Worm (Caenorhabditis elegans) whole organism, L3 larva: ENCODE results near the gene lgc-44.

ENCODE experiments used
- R02D3.7 ChIP-seq: fragments of 150-350 bp; optimal IDR thresholded peaks from 2 replicates; lab custom pipeline; 2014; ENCODE audit warnings: missing biosample characterization, missing genetic modification characterization
- ZK546.5 ChIP-seq: sonication (generic microtip); optimal IDR thresholded peaks from 2 replicates; lab custom pipeline; 2017; ENCODE audit warnings: missing biosample characterization, missing genetic modification characterization
- aly-2 ChIP-seq: fragments of 150-350 bp; optimal IDR thresholded peaks from 2 replicates; lab custom pipeline; 2014; ENCODE audit warnings: missing biosample characterization, missing genetic modification characterization
- ceh-28 ChIP-seq: fragments of 150-350 bp; optimal IDR thresholded peaks from 2 replicates; lab custom pipeline; 2014; ENCODE audit warnings: missing biosample characterization, missing genetic modification reagents, missing genetic modification characterization
- ceh-82 ChIP-seq: fragments of 150-350 bp; optimal IDR thresholded peaks from 2 replicates; lab custom pipeline; 2014; ENCODE audit warnings: missing biosample characterization, missing genetic modification characterization
- daf-12 ChIP-seq: fragments of 150-350 bp; optimal IDR thresholded peaks from 2 replicates; lab custom pipeline; 2014; ENCODE audit warnings: missing biosample characterization, missing genetic modification reagents, missing genetic modification characterization
- egl-5 ChIP-seq: fragments of 150-350 bp; optimal IDR thresholded peaks from 2 replicates; lab custom pipeline; 2017; ENCODE audit warnings: missing biosample characterization, missing genetic modification reagents, missing genetic modification characterization, inconsistent platforms
- elt-2 ChIP-seq: sonication (generic microtip); optimal IDR thresholded peaks from 2 replicates; lab custom pipeline; 2016; ENCODE audit warnings: missing genetic modification reagents, mild to moderate bottlenecking, missing genetic modification characterization, missing compliant biosample characterization
- fkh-2 ChIP-seq: fragments of 150-350 bp; optimal IDR thresholded peaks from 2 replicates; lab custom pipeline; 2014; ENCODE audit warnings: missing biosample characterization, missing genetic modification reagents, missing genetic modification characterization
- fos-1 ChIP-seq: fragments of 150-350 bp; optimal IDR thresholded peaks from 2 replicates; lab custom pipeline; 2014; ENCODE audit warnings: missing biosample characterization, missing genetic modification characterization
- hmg-11 ChIP-seq: sonication (generic microtip); optimal IDR thresholded peaks from 2 replicates; lab custom pipeline; 2016; ENCODE audit warnings: missing genetic modification characterization, missing compliant biosample characterization
- lin-15B ChIP-seq: fragments of 150-350 bp; optimal IDR thresholded peaks from 2 replicates; lab custom pipeline; 2014; ENCODE audit warnings: missing biosample characterization, missing genetic modification characterization
- lin-39 ChIP-seq: fragments of 150-350 bp; optimal IDR thresholded peaks from 2 replicates; lab custom pipeline; 2018; ENCODE audit warnings: missing biosample characterization, missing genetic modification reagents, missing genetic modification characterization
- lsy-12 ChIP-seq: sonication (generic microtip); optimal IDR thresholded peaks from 2 replicates; lab custom pipeline; 2016; ENCODE audit warnings: mild to moderate bottlenecking, missing genetic modification characterization, missing compliant biosample characterization
- mdl-1 ChIP-seq: fragments of 150-350 bp; optimal IDR thresholded peaks from 2 replicates; lab custom pipeline; 2014; ENCODE audit warnings: missing biosample characterization, missing genetic modification characterization
- mml-1 ChIP-seq: fragments of 150-350 bp; sonication (generic microtip); optimal IDR thresholded peaks from 3 replicates; lab custom pipeline; 2014; ENCODE audit warnings: missing biosample characterization, missing genetic modification characterization
- nfya-1 ChIP-seq: sonication (generic microtip); optimal IDR thresholded peaks from 2 replicates; lab custom pipeline; 2017; ENCODE audit warnings: missing genetic modification characterization, mild to moderate bottlenecking, missing compliant biosample characterization, antibody characterized with exemption, moderate library complexity; ENCODE audit not compliant: insufficient read depth
- nhr-11 ChIP-seq: fragments of 150-350 bp; optimal IDR thresholded peaks from 2 replicates; lab custom pipeline; 2014; ENCODE audit warnings: missing biosample characterization, missing genetic modification characterization
- nhr-12 ChIP-seq: fragments of 150-350 bp; optimal IDR thresholded peaks from 2 replicates; lab custom pipeline; 2014; ENCODE audit warnings: missing biosample characterization, missing genetic modification characterization
- nhr-23 ChIP-seq: fragments of 150-350 bp; optimal IDR thresholded peaks from 2 replicates; lab custom pipeline; 2014; ENCODE audit warnings: missing biosample characterization, missing genetic modification reagents, missing genetic modification characterization
- nhr-237 ChIP-seq: fragments of 150-350 bp; optimal IDR thresholded peaks from 2 replicates; lab custom pipeline; 2014; ENCODE audit warnings: missing biosample characterization, missing genetic modification characterization
- nhr-43 ChIP-seq: sonication (generic microtip); optimal IDR thresholded peaks from 2 replicates; lab custom pipeline; 2016; ENCODE audit warnings: mild to moderate bottlenecking, missing genetic modification characterization, missing compliant biosample characterization; ENCODE audit not compliant: poor library complexity, severe bottlenecking
- nhr-76 ChIP-seq: fragments of 150-350 bp; sonication (generic microtip); optimal IDR thresholded peaks from 5 replicates; lab custom pipeline; 2014; ENCODE audit warnings: missing biosample characterization, missing genetic modification characterization
- nhr-77 ChIP-seq: fragments of 150-350 bp; optimal IDR thresholded peaks from 2 replicates; lab custom pipeline; 2014; ENCODE audit warnings: missing biosample characterization, missing genetic modification characterization
- pha-4 ChIP-seq: fragments of 150-350 bp; optimal IDR thresholded peaks from 2 replicates; lab custom pipeline; 2014; ENCODE audit warnings: missing biosample characterization, missing genetic modification reagents, missing genetic modification characterization
- pqm-1 ChIP-seq: fragments of 150-350 bp; optimal IDR thresholded peaks from 2 replicates; lab custom pipeline; 2017; ENCODE audit warnings: missing biosample characterization, missing genetic modification characterization, inconsistent platforms
- sea-2 ChIP-seq: fragments of 150-350 bp; sonication (generic microtip); optimal IDR thresholded peaks from 4 replicates; lab custom pipeline; 2014; ENCODE audit warnings: missing biosample characterization, missing genetic modification reagents, missing genetic modification characterization
- snpc-4 ChIP-seq: fragments of 150-350 bp; optimal IDR thresholded peaks from 2 replicates; lab custom pipeline; 2014; ENCODE audit warnings: missing biosample characterization, missing genetic modification characterization
- tbx-2 ChIP-seq: sonication (generic microtip); optimal IDR thresholded peaks from 2 replicates; lab custom pipeline; 2016; ENCODE audit warnings: mild to moderate bottlenecking, missing genetic modification characterization, missing compliant biosample characterization
- unc-39 ChIP-seq: sonication (generic microtip); optimal IDR thresholded peaks from 4 replicates; lab custom pipeline; 2017; ENCODE audit warnings: missing biosample characterization, missing genetic modification characterization
- unc-62 ChIP-seq: fragments of 150-350 bp; sonication (generic microtip); optimal IDR thresholded peaks from 4 replicates; lab custom pipeline; 2014; ENCODE audit warnings: missing biosample characterization, missing genetic modification reagents, missing genetic modification characterization
- zag-1 ChIP-seq: fragments of 150-350 bp; optimal IDR thresholded peaks from 2 replicates; lab custom pipeline; 2014; ENCODE audit warnings: missing biosample characterization, missing genetic modification characterization
- ztf-11 ChIP-seq: fragments of 150-350 bp; optimal IDR thresholded peaks from 2 replicates; lab custom pipeline; 2014; ENCODE audit warnings: missing biosample characterization, missing genetic modification characterization

The lgc-44 gene

ce11 chrV:11672497-11672896 is at the start of gene lgc-44:
Gene lgc-44 (minus strand): TSS chrV:11672597.
- no peak for TF ChIP-seq R02D3.7 (tag; lab: Kevin White, UChicago)
- peak; percentile 14 for TF ChIP-seq ceh-28 (tag; lab: Kevin White, UChicago)

ce11 chrV:11716930-11717329 is 44.5 kb upstream of the lgc-44 start:
- TF ChIP-seq elt-2 (tag; lab: Kevin White, UChicago) (peak; percentile 78), ztf-11 (tag; lab: Kevin White, UChicago) (no peak), pqm-1 (tag; lab: Kevin White, UChicago) (peak; percentile 71)

- TF ChIP-seq mdl-1 (tag; lab: Kevin White, UChicago) (no peak), elt-2 (tag; lab: Kevin White, UChicago) (peak; percentile 59), pqm-1 (tag; lab: Kevin White, UChicago) (peak; percentile 53)
- TF ChIP-seq, all 47 proteins: peak for 2
Measured at ce11 chrV:11715797-11716196, 43.4 kb upstream of the lgc-44 start, which contains the start of gene tre-3. Gene tre-3 (minus strand): TSS chrV:11715903.

DNA sequence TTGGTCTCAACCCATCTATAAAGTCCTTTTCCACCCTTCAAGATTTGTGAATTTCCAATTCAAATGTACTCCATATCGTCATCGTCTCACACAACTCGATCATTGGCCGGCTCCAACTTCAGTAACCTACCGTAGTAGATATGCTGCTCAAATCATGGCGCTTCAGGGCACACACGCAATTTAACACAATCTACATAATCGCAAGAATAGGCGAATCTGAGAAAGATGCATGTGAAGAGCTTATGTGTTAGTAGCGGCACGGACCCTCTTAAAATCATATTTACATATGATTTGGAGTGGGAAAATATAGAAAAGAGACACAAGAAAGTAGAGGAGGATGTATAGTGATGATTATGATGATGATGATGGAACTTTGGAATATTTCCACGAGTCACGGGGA is 39.4 kb upstream of the lgc-44 start:
- no peak for TF ChIP-seq unc-62 (GFP tag; lab: Kevin White, UChicago)
- no peak for TF ChIP-seq snpc-4 (tag; lab: Kevin White, UChicago)
- TF ChIP-seq nhr-12 (tag; lab: Kevin White, UChicago) = no peak
- TF ChIP-seq hmg-11 = no peak
- TF ChIP-seq nhr-77 (tag; lab: Kevin White, UChicago) = no peak
- no peak for TF ChIP-seq ZK546.5 (tag; lab: Kevin White, UChicago)
- no peak for TF ChIP-seq nhr-43 (tag; lab: Kevin White, UChicago)
- no peak for TF ChIP-seq nhr-23
- no peak for TF ChIP-seq mdl-1 (tag; lab: Kevin White, UChicago)
- no peak for TF ChIP-seq egl-5
- no peak for TF ChIP-seq daf-12 (tag; lab: Kevin White, UChicago)
- no peak for TF ChIP-seq nhr-237 (tag; lab: Kevin White, UChicago)

DNA sequence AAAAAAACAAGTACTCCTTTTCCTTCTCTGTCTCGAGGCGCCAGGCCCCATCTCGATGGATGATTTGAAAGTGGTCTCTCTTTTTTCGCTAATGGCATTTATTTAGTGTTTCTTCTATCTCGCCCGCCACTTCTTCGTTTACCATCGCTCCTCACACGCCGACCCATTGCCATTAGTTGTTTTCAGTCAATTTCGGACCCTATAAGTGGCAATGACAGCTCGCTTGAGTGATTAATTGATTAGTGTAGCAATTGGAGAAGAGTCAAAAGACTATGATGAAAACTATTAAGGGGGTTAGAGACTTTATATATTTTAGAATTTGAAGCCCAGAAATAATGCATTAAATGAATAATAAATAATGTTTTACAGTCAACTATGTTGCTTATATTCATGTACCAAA is 34.0 kb upstream of the lgc-44 start:
- no peak for TF ChIP-seq nhr-11 (tag; lab: Kevin White, UChicago)
- TF ChIP-seq daf-12 (tag; lab: Kevin White, UChicago) = no peak
- TF ChIP-seq nhr-76 (tag; lab: Kevin White, UChicago) = no peak
- TF ChIP-seq nhr-12 (tag; lab: Kevin White, UChicago) = no peak
- TF ChIP-seq mml-1 (tag; lab: Kevin White, UChicago) = no peak
- TF ChIP-seq mdl-1 (tag; lab: Kevin White, UChicago) = no peak
- no peak for TF ChIP-seq lin-15B (tag; lab: Kevin White, UChicago)
- TF ChIP-seq unc-39 (tag; lab: Kevin White, UChicago) = no peak
- TF ChIP-seq R02D3.7 (tag; lab: Kevin White, UChicago) = no peak
- TF ChIP-seq pqm-1 (tag; lab: Kevin White, UChicago) = no peak
- TF ChIP-seq fos-1 (tag; lab: Kevin White, UChicago) = no peak
- TF ChIP-seq tbx-2 = no peak
- no peak for TF ChIP-seq nhr-23
- no peak for TF ChIP-seq hmg-11
- TF ChIP-seq lin-39 (tag; lab: Kevin White, UChicago) = no peak
- TF ChIP-seq ztf-11 (tag; lab: Kevin White, UChicago) = no peak
- TF ChIP-seq sea-2 (GFP tag; lab: Kevin White, UChicago) = no peak

DNA sequence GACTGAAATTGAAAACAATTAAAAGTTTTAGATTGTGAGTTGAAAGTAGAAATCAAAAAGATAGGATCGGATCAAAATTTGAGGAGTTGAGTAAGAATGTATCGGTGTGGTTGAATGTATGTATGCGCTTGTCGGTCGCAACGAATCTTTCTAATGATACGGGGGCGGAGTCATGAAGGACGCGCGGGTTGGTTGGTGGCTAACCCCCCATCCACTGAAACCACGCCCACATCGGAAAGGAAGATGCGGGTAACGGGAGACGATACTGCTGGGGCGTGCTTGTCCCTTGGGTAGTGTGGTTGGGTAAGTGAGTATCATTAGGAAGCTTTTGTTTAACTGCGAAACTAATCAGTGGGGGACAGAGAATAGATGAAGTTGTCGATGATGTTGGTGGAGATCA is 33.0 kb upstream of the lgc-44 start, which contains the start of gene ceh-32:
Gene ceh-32, minus strand, starts transcription at position 2 of the 400 bp plus-strand sequence.
- TF ChIP-seq ZK546.5 (tag; lab: Kevin White, UChicago) (no peak), zag-1 (tag; lab: Kevin White, UChicago) (no peak), elt-2 (tag; lab: Kevin White, UChicago) (no peak), ceh-82 (no peak), fkh-2 (no peak), pha-4 (tag; lab: Kevin White, UChicago) (no peak), aly-2 (tag; lab: Kevin White, UChicago) (no peak), nfya-1 (tag; lab: Kevin White, UChicago) (peak; percentile 81), lsy-12 (tag; lab: Kevin White, UChicago) (no peak)
- TF ChIP-seq, all 47 proteins: peak for 1
